Worm (Caenorhabditis elegans) whole organism, L4/young adult: ENCODE measurements around the gene F10B5.2.

Source experiments
- dao-5 ChIP-seq: sonication (generic microtip); optimal IDR thresholded peaks from 2 replicates; lab custom pipeline; 2016; ENCODE audit warnings: missing genotype, missing genetic modification characterization, moderate library complexity, missing compliant biosample characterization
- him-1 ChIP-seq: sonication (generic microtip); optimal IDR thresholded peaks from 2 replicates; lab custom pipeline; 2016; ENCODE audit warnings: missing genotype, missing genetic modification reagents, missing genetic modification characterization, missing compliant biosample characterization

DNA sequence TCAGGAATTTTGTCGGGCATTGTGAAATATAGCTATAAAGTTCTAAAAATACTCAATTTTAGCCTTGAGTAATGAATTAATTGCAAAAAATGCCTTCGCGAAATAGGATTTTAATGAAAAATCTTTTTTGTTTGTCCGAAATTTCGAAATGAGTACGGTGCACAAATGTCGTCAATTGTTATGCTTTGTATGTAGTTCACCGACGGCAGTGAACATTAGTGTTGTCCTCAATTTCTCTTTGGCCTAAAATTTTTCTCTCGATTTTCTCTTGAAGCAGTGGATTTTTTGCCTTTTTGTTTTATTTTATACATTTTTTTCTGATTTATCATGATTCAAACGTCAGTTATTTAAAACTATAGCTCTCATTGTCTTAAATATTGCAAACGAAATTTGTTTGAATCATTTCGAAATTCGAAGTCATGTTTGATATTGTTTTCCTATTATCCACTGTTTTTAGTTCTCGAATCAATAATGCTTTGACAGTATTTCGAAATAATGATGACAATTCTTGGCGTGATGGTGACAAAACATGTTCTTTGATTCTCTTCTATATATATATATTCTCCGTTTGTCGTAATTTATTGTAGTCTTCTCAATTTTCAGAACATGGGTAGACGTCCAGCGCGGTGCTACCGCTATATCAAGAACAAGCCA lies 1.2 kb upstream of the F10B5.2 start, which contains the start of the genes ints-11 and rpl-10:
- no peak for TF ChIP-seq dao-5
- TF ChIP-seq him-1 (tag; lab: Kevin White, UChicago) = no peak
